Fruit fly (Drosophila melanogaster) whole organism, wandering third instar larva: ENCODE data around the gene CG45012.

Source experiments
- Abd-B ChIP-seq: fragments of >200 bp; optimal IDR thresholded peaks from 2 replicates; lab custom pipeline; 2017; ENCODE audit warnings: missing biosample characterization, missing genetic modification characterization
- CG32264 ChIP-seq: fragments of 200-800 bp; sonication (Bioruptor generic); optimal IDR thresholded peaks from 2 replicates; lab custom pipeline; 2016; ENCODE audit warnings: missing biosample characterization, missing genetic modification characterization
- CG9705 ChIP-seq: fragments of 200-800 bp; sonication (Bioruptor generic); optimal IDR thresholded peaks from 2 replicates; lab custom pipeline; 2018; ENCODE audit warnings: missing biosample characterization, mild to moderate bottlenecking, missing genetic modification characterization
- CrebA ChIP-seq: fragments of 200-800 bp; sonication (Bioruptor generic); optimal IDR thresholded peaks from 2 replicates; lab custom pipeline; 2016; ENCODE audit warnings: missing biosample characterization, mild to moderate bottlenecking, missing genetic modification characterization, borderline replicate concordance
- Dfd ChIP-seq: fragments of >200 bp; optimal IDR thresholded peaks from 2 replicates; lab custom pipeline; 2017; ENCODE audit warnings: missing biosample characterization, missing genetic modification characterization
- Dif ChIP-seq: fragments of 200-275, 200-300 bp; sonication (Bioruptor generic); optimal IDR thresholded peaks from 2 replicates; lab custom pipeline; 2018; ENCODE audit warnings: missing biosample characterization, missing genetic modification characterization; ENCODE audit not compliant: partially characterized antibody
- GATAd ChIP-seq: sonication (Bioruptor generic); optimal IDR thresholded peaks from 2 replicates; lab custom pipeline; 2016; ENCODE audit warnings: missing biosample characterization, missing genetic modification characterization
- HLH106 ChIP-seq: fragments of 200-800 bp; optimal IDR thresholded peaks from 3 replicates; lab custom pipeline; 2019; ENCODE audit warnings: missing biosample characterization, mild to moderate bottlenecking, missing genetic modification characterization, moderate library complexity
- Hr78 ChIP-seq: fragments of >200 bp; optimal IDR thresholded peaks from 2 replicates; lab custom pipeline; 2017; ENCODE audit warnings: missing biosample characterization, missing genetic modification characterization
- Hr83 ChIP-seq: fragments of 200-300 bp; sonication (Bioruptor generic); optimal IDR thresholded peaks from 2 replicates; lab custom pipeline; 2016; ENCODE audit warnings: missing biosample characterization, mild to moderate bottlenecking, missing genetic modification characterization, moderate library complexity; ENCODE audit not compliant: poor library complexity, severe bottlenecking
- Jra ChIP-seq: sonication (Bioruptor generic); optimal IDR thresholded peaks from 2 replicates; lab custom pipeline; 2016; ENCODE audit warnings: missing biosample characterization, missing genetic modification characterization
- Mio ChIP-seq: sonication (Bioruptor generic); optimal IDR thresholded peaks from 2 replicates; lab custom pipeline; 2016; ENCODE audit warnings: missing biosample characterization, missing genetic modification characterization
- Myc ChIP-seq: fragments of >200 bp; optimal IDR thresholded peaks from 2 replicates; lab custom pipeline; 2017
- Rel ChIP-seq, 2 experiments: fragments of 200-800 bp; sonication (Bioruptor generic) in 1 of 2; optimal IDR thresholded peaks; 2 replicates in 1 of 2; 3 replicates in 1 of 2; lab custom pipeline; 2016 to 2019; ENCODE audit warnings: mild to moderate bottlenecking in 2 of 2, missing biosample characterization in 2 of 2, missing genetic modification characterization in 2 of 2, moderate library complexity in 1 of 2
- Sp1 ChIP-seq: fragments of 200-800 bp; sonication (Bioruptor generic); optimal IDR thresholded peaks from 3 replicates; lab custom pipeline; 2019; ENCODE audit warnings: missing biosample characterization, mild to moderate bottlenecking, missing genetic modification characterization, moderate library complexity
- Vsx2 ChIP-seq: fragments of 200-300, 225-300 bp; sonication (Bioruptor generic); optimal IDR thresholded peaks from 2 replicates; lab custom pipeline; 2018; ENCODE audit warnings: missing biosample characterization, missing genetic modification characterization; ENCODE audit not compliant: partially characterized antibody
- br ChIP-seq: fragments of 200-800 bp; sonication (Bioruptor generic); optimal IDR thresholded peaks from 2 replicates; lab custom pipeline; 2016; ENCODE audit warnings: missing biosample characterization, missing genetic modification characterization
- dl ChIP-seq, 2 experiments: fragments of 175-275, 200-275 bp in 1 of 2; fragments of 200-275 bp in 1 of 2; sonication (Bioruptor generic); optimal IDR thresholded peaks; lab custom pipeline; 2018; ENCODE audit warnings: mild to moderate bottlenecking in 2 of 2, missing biosample characterization in 2 of 2, missing genetic modification characterization in 2 of 2, moderate library complexity in 2 of 2; ENCODE audit not compliant: partially characterized antibody in 2 of 2, insufficient read depth in 1 of 2
- dmrt93B ChIP-seq: fragments of 200-800 bp; sonication (Bioruptor generic); optimal IDR thresholded peaks from 2 replicates; lab custom pipeline; 2018; ENCODE audit warnings: missing biosample characterization, mild to moderate bottlenecking, missing genetic modification characterization
- ey ChIP-seq: fragments of 200-800 bp; sonication (Bioruptor generic); optimal IDR thresholded peaks from 2 replicates; lab custom pipeline; 2016; ENCODE audit warnings: missing biosample characterization, missing genetic modification characterization
- foxo ChIP-seq, 2 experiments: fragments of 200-800 bp; sonication (Bioruptor generic); optimal IDR thresholded peaks; 2 replicates in 1 of 2; 3 replicates in 1 of 2; lab custom pipeline; 2016 to 2017; ENCODE audit warnings: missing biosample characterization in 2 of 2, missing genetic modification characterization in 2 of 2
- fru ChIP-seq: fragments of 200-800 bp; sonication (Bioruptor generic); optimal IDR thresholded peaks from 3 replicates; lab custom pipeline; 2016; ENCODE audit warnings: missing biosample characterization, mild to moderate bottlenecking, missing genetic modification characterization
- h ChIP-seq: fragments of 200-800 bp; sonication (Bioruptor generic); optimal IDR thresholded peaks from 3 replicates; lab custom pipeline; 2016; ENCODE audit warnings: missing biosample characterization, mild to moderate bottlenecking, missing genetic modification characterization
- jim ChIP-seq: fragments of 175-275, 200-325 bp; sonication (Bioruptor generic); optimal IDR thresholded peaks from 2 replicates; lab custom pipeline; 2016; ENCODE audit warnings: missing biosample characterization, mild to moderate bottlenecking, missing genetic modification characterization
- lola ChIP-seq: fragments of >200 bp; optimal IDR thresholded peaks from 2 replicates; lab custom pipeline; 2017; ENCODE audit warnings: missing biosample characterization, missing genetic modification characterization
- pan ChIP-seq: fragments of >200 bp; optimal IDR thresholded peaks from 2 replicates; lab custom pipeline; 2017
- rgr ChIP-seq: fragments of 200-800 bp; sonication (Bioruptor generic); optimal IDR thresholded peaks from 3 replicates; lab custom pipeline; 2016; ENCODE audit warnings: missing biosample characterization, mild to moderate bottlenecking, missing genetic modification characterization
- sage ChIP-seq: fragments of 200-800 bp; sonication (Bioruptor generic); optimal IDR thresholded peaks from 2 replicates; lab custom pipeline; 2016; ENCODE audit warnings: missing biosample characterization, mild to moderate bottlenecking, missing genetic modification characterization
- tai ChIP-seq: sonication (Bioruptor generic); optimal IDR thresholded peaks from 2 replicates; lab custom pipeline; 2016; ENCODE audit warnings: missing biosample characterization, missing genetic modification characterization
- usp ChIP-seq: fragments of >200 bp; optimal IDR thresholded peaks from 2 replicates; lab custom pipeline; 2017; ENCODE audit warnings: missing biosample characterization, missing genetic modification characterization
- woc ChIP-seq: sonication (Bioruptor generic); optimal IDR thresholded peaks from 2 replicates; lab custom pipeline; 2016; ENCODE audit warnings: missing biosample characterization, mild to moderate bottlenecking, missing genetic modification characterization

CG45012 gene

dm6 chr2L:11823470-11824162, 10.8 kb upstream of the CG45012 start:
- TF ChIP-seq pan (lab: Kevin White, UChicago): no peak
- TF ChIP-seq Mio (GFP tag; lab: Kevin White, UChicago): no peak
- TF ChIP-seq CG9705 (GFP tag; lab: Kevin White, UChicago): no peak
- TF ChIP-seq GATAd (GFP tag; lab: Kevin White, UChicago): no peak
- no peak for TF ChIP-seq jim (GFP tag; lab: Kevin White, UChicago)
- no peak for TF ChIP-seq br (GFP tag; lab: Kevin White, UChicago)
- no peak for TF ChIP-seq Hr78 (GFP tag; lab: Kevin White, UChicago)
- TF ChIP-seq Myc: no peak
- TF ChIP-seq Rel (GFP tag; optimal IDR thresholded peaks at IDR 0.05; lab: Kevin White, UChicago): no peak
- TF ChIP-seq Rel (tag; optimal IDR thresholded peaks at IDR 0.05; lab: Kevin White, UChicago): no peak
- no peak for TF ChIP-seq dmrt93B
- TF ChIP-seq dl (GFP tag; optimal IDR thresholded peaks at IDR 0.05; lab: Kevin White, UChicago; ENCODE audit: insufficient read depth in 1 of 2, partially characterized antibody in 2 of 2): no peak
- no peak for TF ChIP-seq Hr83
- no peak for TF ChIP-seq usp (GFP tag; lab: Kevin White, UChicago)
- no peak for TF ChIP-seq lola
- TF ChIP-seq Dfd (GFP tag; lab: Kevin White, UChicago): no peak
- no peak for TF ChIP-seq Abd-B (GFP tag; lab: Kevin White, UChicago)

- TF ChIP-seq jim (GFP tag; lab: Kevin White, UChicago) (no peak), Vsx2 (GFP tag; lab: Kevin White, UChicago) (no peak), foxo (GFP tag; optimal IDR thresholded peaks at IDR 0.05; lab: Kevin White, UChicago) (peak in 1 of 2 experiments; percentile 58), h (GFP tag; lab: Kevin White, UChicago) (peak; percentile 32), fru (GFP tag; lab: Kevin White, UChicago) (peak; percentile 3), GATAd (GFP tag; lab: Kevin White, UChicago) (no peak), ey (GFP tag; lab: Kevin White, UChicago) (peak; percentile 15), Hr83 (peak; percentile 68)
These were observed 5.1 kb upstream of the CG45012 start, which contains the start of gene esc for dm6 chr2L:11829277-11829676. Gene esc, minus strand, starts transcription at chr2L:11829405.

- TF ChIP-seq Jra (GFP tag; lab: Kevin White, UChicago) (no peak), Dif (GFP tag; lab: Kevin White, UChicago) (no peak), lola (no peak), Dfd (GFP tag; lab: Kevin White, UChicago) (no peak), usp (GFP tag; lab: Kevin White, UChicago) (no peak), fru (GFP tag; lab: Kevin White, UChicago) (no peak), Sp1 (no peak), jim (GFP tag; lab: Kevin White, UChicago) (no peak)
These were observed 622 bp upstream of the CG45012 start, which contains the start of gene CG45011 for dm6 chr2L:11833786-11834185. Gene CG45011, plus strand, starts transcription at chr2L:11834086.

- TF ChIP-seq rgr (GFP tag; lab: Kevin White, UChicago) (no peak), tai (GFP tag; lab: Kevin White, UChicago) (no peak), Mio (GFP tag; lab: Kevin White, UChicago) (no peak), HLH106 (tag; lab: Kevin White, UChicago) (no peak), woc (GFP tag; lab: Kevin White, UChicago) (no peak), lola (no peak), br (GFP tag; lab: Kevin White, UChicago) (no peak), fru (GFP tag; lab: Kevin White, UChicago) (no peak), CG9705 (GFP tag; lab: Kevin White, UChicago) (no peak)
These were observed 2.5 kb downstream of the CG45012 start, which contains the start of gene Sfp33A4 for dm6 chr2L:11836943-11837342. Gene Sfp33A4, plus strand, starts transcription at chr2L:11837243.

- TF ChIP-seq CrebA: no peak
- no peak for TF ChIP-seq Rel (GFP tag; optimal IDR thresholded peaks at IDR 0.05; lab: Kevin White, UChicago)
- TF ChIP-seq Rel (tag; optimal IDR thresholded peaks at IDR 0.05; lab: Kevin White, UChicago): no peak
- TF ChIP-seq Hr83: no peak
- TF ChIP-seq Myc: no peak
- no peak for TF ChIP-seq Abd-B (GFP tag; lab: Kevin White, UChicago)
- TF ChIP-seq CG32264 (GFP tag; lab: Kevin White, UChicago): no peak
- no peak for TF ChIP-seq sage
These were observed 3.0 kb downstream of the CG45012 start, which contains the start of gene Sfp33A2 for dm6 chr2L:11837413-11837812. Gene Sfp33A2, plus strand, starts transcription at chr2L:11837713.
